Fruit fly (Drosophila melanogaster): ENCODE data around the gene CG42729.

CG42729 gene

DNA sequence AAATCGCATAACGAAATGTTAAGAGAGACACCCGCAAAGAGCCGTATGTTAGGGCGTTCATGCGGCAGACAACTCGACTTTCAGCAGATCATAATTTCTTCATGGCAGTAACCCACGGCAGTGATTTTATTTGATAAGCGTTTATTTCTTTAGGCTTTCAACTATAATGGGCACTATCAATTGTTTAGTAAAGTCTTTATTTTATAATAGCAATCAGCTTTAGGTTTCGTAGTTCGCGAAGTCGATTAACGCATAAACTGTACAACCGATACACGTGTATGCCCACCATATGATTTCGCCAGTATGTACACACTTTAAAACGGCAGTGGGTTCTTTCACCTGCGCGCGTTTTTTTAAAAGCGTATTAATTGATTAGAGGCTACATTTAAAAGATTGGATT, 19.1 kb downstream of the CG42729 start, which contains the start of gene CG7841 (continued):
- TF ChIP-seq CG17359 (tag; optimal IDR thresholded peaks at IDR 0.05) (peak; percentile 98), CG7928 (GFP tag; optimal IDR thresholded peaks at IDR 0.05) (peak; percentile 83), CG43689 (GFP tag; IDR thresholded peaks at IDR 0.05) (no peak; the same call in 1 of the 2 replicates), CG34224 (GFP tag; IDR thresholded peaks at IDR 0.05; ENCODE audit: partially characterized antibody) (no peak), CG12219 (GFP tag; optimal IDR thresholded peaks at IDR 0.05) (peak; percentile 99), CG12299 (tag; optimal IDR thresholded peaks at IDR 0.05) (peak; percentile 99), Dek (tag; optimal IDR thresholded peaks at IDR 0.05) (peak; percentile 97), MBD-R2 (GFP tag; IDR thresholded peaks at IDR 0.05) (peak; percentile 94), hbn (GFP tag; IDR thresholded peaks at IDR 0.05; ENCODE audit: partially characterized antibody) (no peak), TFAM (GFP tag; optimal IDR thresholded peaks at IDR 0.05) (peak; percentile 89), D (optimal IDR thresholded peaks at IDR 0.05) (no peak), D (GFP tag; optimal IDR thresholded peaks at IDR 0.05) (peak; percentile 97), Gug (GFP tag; IDR thresholded peaks at IDR 0.05) (peak; percentile 75), CG10366 (GFP tag; IDR thresholded peaks at IDR 0.05) (peak; percentile 94), D19B (GFP tag; optimal IDR thresholded peaks at IDR 0.05) (peak; percentile 86), CG15073 (GFP tag; optimal IDR thresholded peaks at IDR 0.05) (peak; percentile 61), CG4707 (GFP tag; optimal IDR thresholded peaks at IDR 0.05) (peak; percentile 96), schlank (tag; optimal IDR thresholded peaks at IDR 0.05) (peak; percentile 97), Aef1 (GFP tag; IDR thresholded peaks at IDR 0.05) (peak; percentile 89), CG17612 (GFP tag; IDR thresholded peaks at IDR 0.05) (peak; percentile 83; the same call in 1 of the 2 replicates), CG4328 (GFP tag; optimal IDR thresholded peaks at IDR 0.05) (peak; percentile 99), Meics (GFP tag; optimal IDR thresholded peaks at IDR 0.05) (peak; percentile 98), CG9215 (GFP tag; IDR thresholded peaks at IDR 0.05) (no peak), Stat92E (GFP tag; optimal IDR thresholded peaks at IDR 0.05) (peak in 1 of 3 experiments; percentile 95), Fer2 (tag; optimal IDR thresholded peaks at IDR 0.05) (peak; percentile 96), maf-S (GFP tag; optimal IDR thresholded peaks at IDR 0.05) (peak; percentile 94), Scr (GFP tag; IDR thresholded peaks at IDR 0.05; ENCODE audit: partially characterized antibody) (no peak), CG11085 (GFP tag; IDR thresholded peaks at IDR 0.05) (no peak; the same call in 1 of the 2 replicates), aop (GFP tag; IDR thresholded peaks at IDR 0.05) (peak; percentile 87), cad (GFP tag; optimal IDR thresholded peaks at IDR 0.05) (no peak), odd (GFP tag; optimal IDR thresholded peaks at IDR 0.05) (peak; percentile 99), CG4854 (GFP tag; optimal IDR thresholded peaks at IDR 0.05) (peak; percentile 97), p53 (GFP tag; optimal IDR thresholded peaks at IDR 0.05) (peak; percentile 92), sima (GFP tag; optimal IDR thresholded peaks at IDR 0.05) (peak; percentile 92), tx (GFP tag; optimal IDR thresholded peaks at IDR 0.05) (peak; percentile 96), CG1529 (GFP tag; optimal IDR thresholded peaks at IDR 0.05) (peak; percentile 96), ash1 (GFP tag; optimal IDR thresholded peaks at IDR 0.05) (peak; percentile 95), CG15479 (GFP tag; optimal IDR thresholded peaks at IDR 0.05) (peak; percentile 48), CG3407 (GFP tag; optimal IDR thresholded peaks at IDR 0.05) (peak; percentile 95), Hmx (GFP tag; optimal IDR thresholded peaks at IDR 0.05) (peak; percentile 93), vnd (GFP tag; IDR thresholded peaks at IDR 0.05; ENCODE audit: partially characterized antibody) (no peak), run (tag; optimal IDR thresholded peaks at IDR 0.05) (peak; percentile 97), rib (GFP tag; IDR thresholded peaks at IDR 0.05) (peak; percentile 95), Dbx (GFP tag; IDR thresholded peaks at IDR 0.05) (peak; percentile 95), CG10431 (GFP tag; optimal IDR thresholded peaks at IDR 0.05) (peak; percentile 96), ERR (GFP tag; optimal IDR thresholded peaks at IDR 0.05) (peak; percentile 97), pb (GFP tag; optimal IDR thresholded peaks at IDR 0.05) (peak; percentile 95), CG12071 (GFP tag; optimal IDR thresholded peaks at IDR 0.05) (peak; percentile 98), z (GFP tag; IDR thresholded peaks at IDR 0.05) (peak; percentile 79), CG2678 (tag; optimal IDR thresholded peaks at IDR 0.05) (peak; percentile 99), CG14441 (GFP tag; IDR thresholded peaks at IDR 0.05) (peak; percentile 91; the same call in 1 of the 2 replicates)

Data from whole organism, embryonic.